Worm (Caenorhabditis elegans) whole organism, mixed stage, embryonic: ENCODE data around the gene C35B8.3.

Experiments used
- lin-13 ChIP-seq: fragments of 150-350 bp; optimal IDR thresholded peaks from 2 replicates; lab custom pipeline; 2014; ENCODE audit warnings: missing biosample characterization, missing genetic modification characterization
- mls-2 ChIP-seq: sonication (generic microtip); optimal IDR thresholded peaks from 2 replicates; lab custom pipeline; 2016; ENCODE audit warnings: mild to moderate bottlenecking, missing genetic modification characterization, moderate library complexity, missing compliant biosample characterization
- sem-2 ChIP-seq: fragments of 200-800 bp; sonication (Bioruptor generic); optimal IDR thresholded peaks from 2 replicates; lab custom pipeline; 2018; ENCODE audit warnings: mild to moderate bottlenecking, missing genetic modification characterization, missing compliant biosample characterization
- zip-8 ChIP-seq: fragments of 150-350 bp; optimal IDR thresholded peaks from 2 replicates; lab custom pipeline; 2014; ENCODE audit warnings: missing biosample characterization, missing genetic modification characterization

DNA sequence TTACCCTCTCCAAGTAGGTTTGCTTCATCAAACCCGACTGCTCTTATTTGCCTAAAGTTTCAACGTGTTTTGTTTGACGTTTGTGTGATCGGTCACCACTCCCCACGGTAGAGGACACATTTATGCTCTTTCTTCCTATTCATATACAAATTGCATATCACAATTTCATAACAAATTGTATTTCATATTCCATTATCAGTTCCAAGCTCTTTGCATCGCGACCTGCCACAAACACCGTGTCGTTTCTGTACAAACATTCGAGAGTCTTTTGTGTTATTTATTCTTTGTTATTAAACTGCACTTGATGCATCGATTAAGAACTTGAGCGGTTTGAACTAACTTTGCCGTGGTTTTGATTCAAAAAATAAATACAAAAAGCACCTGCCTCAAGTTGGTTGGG is 3.6 kb upstream of the C35B8.3 start:
- no peak for TF ChIP-seq mls-2 (tag; lab: Kevin White, UChicago)
- no peak for TF ChIP-seq sem-2
- no peak for TF ChIP-seq lin-13 (tag; lab: Kevin White, UChicago)
- no peak for TF ChIP-seq zip-8 (tag; lab: Kevin White, UChicago)
